Worm (Caenorhabditis elegans): ENCODE data around the gene fbxb-60.

DNA sequence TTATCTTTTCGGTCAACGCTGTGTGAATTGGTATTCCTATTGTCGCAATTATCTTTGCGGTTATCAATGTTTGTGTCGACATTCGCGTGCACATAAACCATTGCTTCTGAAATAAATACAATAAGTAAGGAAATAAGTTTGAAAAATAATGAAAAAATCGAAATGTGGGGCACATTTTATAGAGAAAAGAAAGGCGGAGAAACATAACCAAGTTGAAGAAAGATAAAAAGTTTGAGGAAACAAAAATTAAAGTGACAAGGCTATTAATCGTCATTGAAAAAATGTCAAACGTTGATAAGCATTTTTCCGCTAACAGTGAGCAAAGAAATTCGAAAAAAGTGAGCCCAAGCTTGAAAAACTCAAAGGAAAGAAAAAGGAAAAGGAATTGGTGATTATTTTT, 24.8 kb downstream of the fbxb-60 start, which contains the start of gene C43D7.4:
- TF ChIP-seq Y55F3AM.14 (GFP tag; optimal IDR thresholded peaks at IDR 0.05) = no peak
- TF ChIP-seq ztf-11 (tag; optimal IDR thresholded peaks at IDR 0.05) = no peak
- TF ChIP-seq ceh-16 (tag; optimal IDR thresholded peaks at IDR 0.05) = no peak
- TF ChIP-seq nhr-11 (tag; optimal IDR thresholded peaks at IDR 0.05) = no peak
- no peak for TF ChIP-seq F13H6.1 (tag; optimal IDR thresholded peaks at IDR 0.05)
- TF ChIP-seq unc-39 (tag; optimal IDR thresholded peaks at IDR 0.05) = no peak
- TF ChIP-seq nhr-77 (tag; optimal IDR thresholded peaks at IDR 0.05) = no peak
- TF ChIP-seq lsy-2 (tag; optimal IDR thresholded peaks at IDR 0.05) = no peak
- no peak for TF ChIP-seq lin-11 (tag; optimal IDR thresholded peaks at IDR 0.05)
- TF ChIP-seq fos-1 (tag; optimal IDR thresholded peaks at IDR 0.05) = no peak
- no peak for TF ChIP-seq zag-1 (tag; optimal IDR thresholded peaks at IDR 0.05)

Measured in whole organism, L2 larva.